Fruit fly (Drosophila melanogaster) S2 (cell line): Measurements from ENCODE around the gene CG3184.

Experiments used
- CG8478 ChIP-seq: fragments of >200 bp; optimal IDR thresholded peaks from 2 replicates; lab custom pipeline; 2018
- CTCF ChIP-seq, 2 experiments: fragments of >200 bp; optimal IDR thresholded peaks; 2 replicates each; lab custom pipeline; 2018

DNA sequence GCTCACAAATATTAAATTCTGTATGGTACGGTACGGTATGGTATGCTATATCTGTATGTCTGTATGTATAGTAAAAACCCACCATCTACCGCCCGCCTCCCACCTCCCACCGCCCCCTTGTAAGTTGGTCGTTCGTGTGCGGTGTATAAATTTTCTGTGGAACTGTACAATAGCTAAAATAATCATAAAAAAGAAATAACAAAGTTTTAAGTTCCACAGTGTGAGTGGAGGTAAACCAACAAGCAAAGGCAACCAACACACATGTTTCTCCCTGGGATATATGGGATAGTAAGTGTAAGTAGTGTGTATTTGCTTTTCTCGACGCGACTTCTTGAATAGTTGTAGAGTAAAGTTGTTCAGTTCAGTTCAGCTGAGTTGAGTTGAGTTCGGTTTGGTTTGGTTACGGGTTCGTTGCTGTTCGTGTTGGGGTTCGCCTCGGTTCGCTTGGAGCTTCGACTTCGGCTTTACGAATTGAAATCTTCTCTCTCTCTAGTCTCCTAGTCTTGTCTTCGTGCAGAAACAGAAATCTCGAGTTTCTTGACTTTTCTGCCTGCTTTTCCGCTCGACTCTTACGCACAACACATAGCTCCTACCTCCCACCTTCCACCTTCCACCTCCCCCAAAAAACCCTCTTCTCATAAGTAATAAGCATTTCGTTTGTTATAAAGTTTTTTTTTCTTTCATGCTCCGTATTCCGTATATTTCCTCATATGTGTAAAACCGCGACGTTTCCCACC, 18.2 kb upstream of the CG3184 start:
- no peak for TF ChIP-seq CG8478 (lab: Kevin White, UChicago)
- TF ChIP-seq CTCF (optimal IDR thresholded peaks at IDR 0.05; lab: Kevin White, UChicago) = no peak
